Fruit fly (Drosophila melanogaster) whole organism, prepupa: ENCODE data around the gene CG11560.
A peak's percentile ranks its signal among the peaks of the same experiment; 100 is the strongest.

Experiments
- CG16779 ChIP-seq: fragments of 200-800 bp; sonication (Bioruptor generic); optimal IDR thresholded peaks from 3 replicates; lab custom pipeline; 2017; ENCODE audit warnings: missing biosample characterization, mild to moderate bottlenecking, missing genetic modification characterization
- CG6276 ChIP-seq: fragments of 200-800 bp; sonication (Bioruptor generic); optimal IDR thresholded peaks from 2 replicates; lab custom pipeline; 2017; ENCODE audit warnings: missing biosample characterization, mild to moderate bottlenecking, missing genetic modification characterization
- Eip75B ChIP-seq: fragments of 200-800 bp; sonication (Bioruptor generic); optimal IDR thresholded peaks from 3 replicates; lab custom pipeline; 2016; ENCODE audit warnings: missing biosample characterization, missing genetic modification characterization
- Smox ChIP-seq: fragments of 200-800 bp; sonication (Bioruptor generic); optimal IDR thresholded peaks from 3 replicates; lab custom pipeline; 2016; ENCODE audit warnings: missing biosample characterization, missing genetic modification characterization
- acj6 ChIP-seq: fragments of 200-800 bp; sonication (Bioruptor generic); optimal IDR thresholded peaks from 3 replicates; lab custom pipeline; 2016; ENCODE audit warnings: missing biosample characterization, missing genetic modification characterization

- TF ChIP-seq CG6276 (peak; percentile 63), acj6 (peak; percentile 59), Eip75B (peak; percentile 5), CG16779 (no peak), Smox (GFP tag; lab: Kevin White, UChicago) (peak; percentile 10)
Observed at dm6 chr3L:12101924-12102383, 17.9 kb upstream of the CG11560 start.
